Worm (Caenorhabditis elegans): ENCODE results near the gene mltn-3.

DNA sequence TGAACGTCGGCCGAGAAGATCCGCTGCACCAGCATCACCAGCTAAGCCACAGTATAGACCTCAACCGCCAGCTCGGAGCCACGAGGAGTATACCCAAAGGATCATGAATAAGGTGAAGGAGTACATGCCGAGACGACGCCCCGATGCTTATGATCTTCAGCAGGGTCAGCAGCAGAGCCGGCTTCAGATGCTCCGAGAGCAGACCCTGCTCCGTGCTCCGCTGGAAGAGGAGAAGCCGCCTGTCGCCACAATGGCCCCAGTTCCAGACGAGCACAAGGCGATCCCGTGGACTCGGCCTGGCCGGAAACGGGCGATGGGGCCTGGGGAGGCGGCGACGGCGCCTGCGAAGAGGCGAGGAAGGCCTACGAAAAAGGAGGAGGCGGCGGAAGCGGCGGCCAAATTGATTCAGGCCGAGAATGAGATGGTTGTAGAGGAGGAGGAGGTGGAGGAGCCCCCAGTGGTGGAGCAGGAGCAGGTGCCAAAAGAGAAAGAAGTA lies 19.8 kb upstream of the mltn-3 start:
- TF ChIP-seq sea-2 (GFP tag; optimal IDR thresholded peaks at IDR 0.05): no peak
- no peak for TF ChIP-seq nhr-237 (tag; optimal IDR thresholded peaks at IDR 0.05)
- TF ChIP-seq lin-15B (tag; optimal IDR thresholded peaks at IDR 0.05): no peak
- no peak for TF ChIP-seq mdl-1 (tag; optimal IDR thresholded peaks at IDR 0.05)
- TF ChIP-seq elt-1 (tag; optimal IDR thresholded peaks at IDR 0.05): no peak
- TF ChIP-seq lin-39 (tag; optimal IDR thresholded peaks at IDR 0.05): no peak
- TF ChIP-seq nhr-12 (tag; optimal IDR thresholded peaks at IDR 0.05): no peak
- TF ChIP-seq unc-39 (tag; optimal IDR thresholded peaks at IDR 0.05): no peak
- TF ChIP-seq pqm-1 (tag; optimal IDR thresholded peaks at IDR 0.05): no peak
- TF ChIP-seq nhr-77 (tag; optimal IDR thresholded peaks at IDR 0.05): no peak
- no peak for TF ChIP-seq nfya-1 (tag; optimal IDR thresholded peaks at IDR 0.05; ENCODE audit: insufficient read depth)

Measured in whole organism, L3 larva.